Worm (Caenorhabditis elegans): Measurements from ENCODE around the gene mfsd-8.

The mfsd-8 gene

ce11 chrIII:3281860-3282358 is at the start of gene mfsd-8:
Gene mfsd-8, plus strand, starts transcription at chrIII:3282308.
- TF ChIP-seq him-1 (tag; optimal IDR thresholded peaks at IDR 0.05) (no peak), W03F9.2 (tag; optimal IDR thresholded peaks at IDR 0.05) (no peak)

- no peak for TF ChIP-seq dao-5 (tag; optimal IDR thresholded peaks at IDR 0.05)
- no peak for TF ChIP-seq him-1 (tag; optimal IDR thresholded peaks at IDR 0.05)
- TF ChIP-seq W03F9.2 (tag; optimal IDR thresholded peaks at IDR 0.05) = no peak
Measured at ce11 chrIII:3232650-3233152, 49.4 kb upstream of the mfsd-8 start, which contains the start of gene Y53G8AL.1. Gene Y53G8AL.1, plus strand, starts transcription at chrIII:3233102.

- TF ChIP-seq dao-5 (tag; optimal IDR thresholded peaks at IDR 0.05) (no peak), him-1 (tag; optimal IDR thresholded peaks at IDR 0.05) (no peak), W03F9.2 (tag; optimal IDR thresholded peaks at IDR 0.05) (no peak)
Measured at ce11 chrIII:3240893-3241292, 41.2 kb upstream of the mfsd-8 start.

- TF ChIP-seq him-1 (tag; optimal IDR thresholded peaks at IDR 0.05) (no peak), dao-5 (tag; optimal IDR thresholded peaks at IDR 0.05) (no peak), W03F9.2 (tag; optimal IDR thresholded peaks at IDR 0.05) (no peak)
Measured at ce11 chrIII:3241361-3241760, 40.7 kb upstream of the mfsd-8 start.

- no peak for TF ChIP-seq him-1 (tag; optimal IDR thresholded peaks at IDR 0.05)
- TF ChIP-seq dao-5 (tag; optimal IDR thresholded peaks at IDR 0.05) = no peak
- TF ChIP-seq W03F9.2 (tag; optimal IDR thresholded peaks at IDR 0.05) = no peak
Measured at ce11 chrIII:3241943-3242342, 40.2 kb upstream of the mfsd-8 start.

ce11 chrIII:3242379-3242778 is 39.7 kb upstream of the mfsd-8 start:
- no peak for TF ChIP-seq W03F9.2 (tag; optimal IDR thresholded peaks at IDR 0.05)
- no peak for TF ChIP-seq him-1 (tag; optimal IDR thresholded peaks at IDR 0.05)
- no peak for TF ChIP-seq dao-5 (tag; optimal IDR thresholded peaks at IDR 0.05)

ce11 chrIII:3248307-3249037 is 33.6 kb upstream of the mfsd-8 start, which contains the start of gene nduf-9:
Gene nduf-9, minus strand, starts transcription at chrIII:3248575.
- TF ChIP-seq him-1 (tag; optimal IDR thresholded peaks at IDR 0.05) = no peak
- TF ChIP-seq W03F9.2 (tag; optimal IDR thresholded peaks at IDR 0.05) = peak; percentile 39

ce11 chrIII:3249038-3249420 is 33.1 kb upstream of the mfsd-8 start:
- peak; percentile 61 for TF ChIP-seq dao-5 (tag; optimal IDR thresholded peaks at IDR 0.05)
- TF ChIP-seq W03F9.2 (tag; optimal IDR thresholded peaks at IDR 0.05) = no peak

- no peak for TF ChIP-seq him-1 (tag; optimal IDR thresholded peaks at IDR 0.05)
- no peak for TF ChIP-seq dao-5 (tag; optimal IDR thresholded peaks at IDR 0.05)
- no peak for TF ChIP-seq W03F9.2 (tag; optimal IDR thresholded peaks at IDR 0.05)
Measured at ce11 chrIII:3250596-3251112, 31.5 kb upstream of the mfsd-8 start, which contains the start of gene Y53G8AL.4. Gene Y53G8AL.4, minus strand, starts transcription at chrIII:3250646.

- TF ChIP-seq W03F9.2 (tag; optimal IDR thresholded peaks at IDR 0.05) (no peak), him-1 (tag; optimal IDR thresholded peaks at IDR 0.05) (no peak), dao-5 (tag; optimal IDR thresholded peaks at IDR 0.05) (no peak)
Measured at ce11 chrIII:3253043-3253442, 29.1 kb upstream of the mfsd-8 start, which contains the start of gene Y53G8AL.3. Gene Y53G8AL.3, minus strand, starts transcription at chrIII:3253143.

ce11 chrIII:3253736-3254135 is 28.4 kb upstream of the mfsd-8 start:
- TF ChIP-seq W03F9.2 (tag; optimal IDR thresholded peaks at IDR 0.05) (no peak), him-1 (tag; optimal IDR thresholded peaks at IDR 0.05) (no peak), dao-5 (tag; optimal IDR thresholded peaks at IDR 0.05) (no peak)

ce11 chrIII:3255023-3255422 is 27.1 kb upstream of the mfsd-8 start:
- no peak for TF ChIP-seq W03F9.2 (tag; optimal IDR thresholded peaks at IDR 0.05)

- no peak for TF ChIP-seq him-1 (tag; optimal IDR thresholded peaks at IDR 0.05)
- TF ChIP-seq W03F9.2 (tag; optimal IDR thresholded peaks at IDR 0.05) = no peak
- no peak for TF ChIP-seq dao-5 (tag; optimal IDR thresholded peaks at IDR 0.05)
Measured at ce11 chrIII:3255575-3255974, 26.5 kb upstream of the mfsd-8 start, which contains the start of gene Y53G8AM.4. Gene Y53G8AM.4, minus strand, starts transcription at chrIII:3255675.

ce11 chrIII:3258306-3258705 is 23.8 kb upstream of the mfsd-8 start, which contains the start of gene nspg-7.2:
Gene nspg-7.2, minus strand, starts transcription at chrIII:3258406.
- TF ChIP-seq W03F9.2 (tag; optimal IDR thresholded peaks at IDR 0.05) = no peak
- TF ChIP-seq him-1 (tag; optimal IDR thresholded peaks at IDR 0.05) = no peak
- no peak for TF ChIP-seq dao-5 (tag; optimal IDR thresholded peaks at IDR 0.05)

Data from whole organism, L4/young adult.